Fruit fly (Drosophila melanogaster) whole organism, pupa: ENCODE measurements around the gene CG34345.

Source experiments
- CG10348 ChIP-seq: fragments of 200-800 bp; sonication (Bioruptor generic); IDR thresholded peaks from 2 replicates; pipeline ENCODE4 v1.3.6; 2022; ENCODE audit warnings: missing biosample characterization, missing genetic modification characterization
- CG8301 ChIP-seq: fragments of 200-800 bp; sonication (Bioruptor generic); optimal IDR thresholded peaks from 2 replicates; lab custom pipeline; 2018; ENCODE audit warnings: missing biosample characterization, mild to moderate bottlenecking, missing genetic modification characterization
- D1 ChIP-seq: fragments of 200-800 bp; sonication (Bioruptor generic); optimal IDR thresholded peaks from 2 replicates; lab custom pipeline; 2018; ENCODE audit warnings: missing biosample characterization, mild to moderate bottlenecking, missing genetic modification characterization, moderate library complexity
- fd96Ca ChIP-seq: fragments of 200-800 bp; sonication (Bioruptor generic); IDR thresholded peaks from 3 replicates; pipeline ENCODE4 v1.3.6; 2022; ENCODE audit warnings: missing biosample characterization, missing genetic modification characterization
- rn ChIP-seq: fragments of 200-800 bp; sonication (Bioruptor generic); IDR thresholded peaks from 2 replicates; pipeline ENCODE4 v1.3.6; 2022; ENCODE audit warnings: missing biosample characterization, missing genetic modification characterization

dm6 chr2L:6584346-6584745, 38.6 kb upstream of the CG34345 start:
- TF ChIP-seq D1 = no peak
- TF ChIP-seq CG10348 (GFP tag; lab: Robert Waterston, UW) = no peak
- TF ChIP-seq CG8301 (tag; lab: Kevin White, UChicago) = no peak
- TF ChIP-seq fd96Ca (GFP tag; lab: Robert Waterston, UW) = no peak
- TF ChIP-seq rn = no peak
